Worm (Caenorhabditis elegans) whole organism, L2 larva: ENCODE measurements around the gene prmt-9.
A peak's percentile ranks its signal among the peaks of the same experiment; 100 is the strongest.
"Not testable (repeated sequence)": the region's sequence is repeated elsewhere in the genome, so short reads cannot be mapped to it uniquely, and the experiment has no call there.

Experiments used
- C34F6.9 ChIP-seq: fragments of 150-350 bp; optimal IDR thresholded peaks from 2 replicates; lab custom pipeline; 2014; ENCODE audit warnings: missing biosample characterization, missing genetic modification characterization
- F13H6.1 ChIP-seq: sonication (generic microtip); optimal IDR thresholded peaks from 2 replicates; lab custom pipeline; 2016; ENCODE audit warnings: missing genetic modification characterization, missing compliant biosample characterization
- R02D3.7 ChIP-seq: fragments of 150-350 bp; optimal IDR thresholded peaks from 2 replicates; lab custom pipeline; 2014; ENCODE audit warnings: missing biosample characterization, missing genetic modification characterization
- Y55F3AM.14 ChIP-seq: fragments of 200-800 bp; sonication (Bioruptor generic); optimal IDR thresholded peaks from 2 replicates; lab custom pipeline; 2018; ENCODE audit warnings: mild to moderate bottlenecking, missing genetic modification characterization, missing compliant biosample characterization
- ZK546.5 ChIP-seq: sonication (generic microtip); optimal IDR thresholded peaks from 2 replicates; lab custom pipeline; 2017; ENCODE audit warnings: missing biosample characterization, missing genetic modification characterization
- alr-1 ChIP-seq: fragments of 150-350 bp; optimal IDR thresholded peaks from 2 replicates; lab custom pipeline; 2014; ENCODE audit warnings: missing biosample characterization, missing genetic modification characterization
- aly-2 ChIP-seq: fragments of 150-350 bp; optimal IDR thresholded peaks from 2 replicates; lab custom pipeline; 2014; ENCODE audit warnings: missing biosample characterization, missing genetic modification characterization
- ama-1 ChIP-seq: fragments of 150-350 bp; optimal IDR thresholded peaks from 2 replicates; lab custom pipeline; 2018; ENCODE audit warnings: inconsistent platforms
- blmp-1 ChIP-seq: sonication (generic microtip); optimal IDR thresholded peaks from 2 replicates; lab custom pipeline; 2017; ENCODE audit warnings: missing genetic modification characterization, mild to moderate bottlenecking, missing compliant biosample characterization, antibody characterized with exemption, moderate library complexity; ENCODE audit not compliant: insufficient read depth
- ceh-16 ChIP-seq: fragments of 150-350 bp; optimal IDR thresholded peaks from 2 replicates; lab custom pipeline; 2014; ENCODE audit warnings: missing biosample characterization, missing genetic modification characterization
- ceh-82 ChIP-seq: fragments of 150-350 bp; optimal IDR thresholded peaks from 2 replicates; lab custom pipeline; 2014; ENCODE audit warnings: missing biosample characterization, missing genetic modification characterization
- crh-2 ChIP-seq: sonication (generic microtip); optimal IDR thresholded peaks from 2 replicates; lab custom pipeline; 2017; ENCODE audit warnings: missing biosample characterization, missing genetic modification characterization
- dmd-4 ChIP-seq: sonication (generic microtip); optimal IDR thresholded peaks from 2 replicates; lab custom pipeline; 2017; ENCODE audit warnings: missing biosample characterization, missing genetic modification characterization
- egl-27 ChIP-seq: sonication (generic microtip); optimal IDR thresholded peaks from 3 replicates; lab custom pipeline; 2017; ENCODE audit warnings: missing biosample characterization, missing genetic modification reagents, missing genetic modification characterization
- elt-1 ChIP-seq: fragments of 150-350 bp; optimal IDR thresholded peaks from 2 replicates; lab custom pipeline; 2014; ENCODE audit warnings: missing biosample characterization, missing genetic modification characterization
- fos-1 ChIP-seq: fragments of 150-350 bp; optimal IDR thresholded peaks from 2 replicates; lab custom pipeline; 2014; ENCODE audit warnings: missing biosample characterization, missing genetic modification characterization
- gmeb-1 ChIP-seq: fragments of 150-350 bp; optimal IDR thresholded peaks from 2 replicates; lab custom pipeline; 2014; ENCODE audit warnings: missing biosample characterization, missing genetic modification characterization
- lin-13 ChIP-seq: fragments of 150-350 bp; optimal IDR thresholded peaks from 2 replicates; lab custom pipeline; 2014; ENCODE audit warnings: missing biosample characterization, missing genetic modification reagents, missing genetic modification characterization
- lsy-2 ChIP-seq, 2 experiments: fragments of 150-350 bp in 1 of 2; sonication (generic microtip) in 1 of 2; optimal IDR thresholded peaks; 2 replicates each; lab custom pipeline; 2014 to 2017; ENCODE audit warnings: missing biosample characterization in 2 of 2, missing genetic modification characterization in 2 of 2
- mab-5 ChIP-seq: fragments of 150-350 bp; optimal IDR thresholded peaks from 2 replicates; lab custom pipeline; 2014; ENCODE audit warnings: missing biosample characterization, missing genetic modification characterization
- nhr-10 ChIP-seq: sonication (generic microtip); optimal IDR thresholded peaks from 2 replicates; lab custom pipeline; 2017; ENCODE audit warnings: missing biosample characterization, missing genetic modification characterization
- nhr-11 ChIP-seq: fragments of 150-350 bp; optimal IDR thresholded peaks from 2 replicates; lab custom pipeline; 2014; ENCODE audit warnings: missing biosample characterization, missing genetic modification characterization
- nhr-12 ChIP-seq: fragments of 150-350 bp; optimal IDR thresholded peaks from 2 replicates; lab custom pipeline; 2014; ENCODE audit warnings: missing biosample characterization, missing genetic modification characterization
- nhr-129 ChIP-seq: fragments of 150-350 bp; optimal IDR thresholded peaks from 2 replicates; lab custom pipeline; 2014; ENCODE audit warnings: missing biosample characterization, missing genetic modification characterization
- nhr-23 ChIP-seq: fragments of 150-350 bp; optimal IDR thresholded peaks from 2 replicates; lab custom pipeline; 2014; ENCODE audit warnings: missing biosample characterization, missing genetic modification reagents, missing genetic modification characterization
- nhr-25 ChIP-seq: fragments of 150-350 bp; sonication (generic microtip); optimal IDR thresholded peaks from 3 replicates; lab custom pipeline; 2014; ENCODE audit warnings: missing biosample characterization, missing genetic modification characterization
- nhr-6 ChIP-seq: fragments of 150-350 bp; optimal IDR thresholded peaks from 2 replicates; lab custom pipeline; 2014; ENCODE audit warnings: missing biosample characterization, missing genetic modification characterization
- peb-1 ChIP-seq: fragments of 150-350 bp; optimal IDR thresholded peaks from 2 replicates; lab custom pipeline; 2014; ENCODE audit warnings: missing biosample characterization, missing genetic modification characterization
- sem-4 ChIP-seq: fragments of 150-350 bp; optimal IDR thresholded peaks from 2 replicates; lab custom pipeline; 2014; ENCODE audit warnings: missing biosample characterization, missing genetic modification reagents, missing genetic modification characterization
- skn-1 ChIP-seq: sonication (generic microtip); optimal IDR thresholded peaks from 2 replicates; lab custom pipeline; 2017; ENCODE audit warnings: missing biosample characterization, missing genetic modification characterization
- sma-9 ChIP-seq, 2 experiments: fragments of 150-350 bp in 1 of 2; sonication (generic microtip) in 1 of 2; optimal IDR thresholded peaks; 2 replicates each; lab custom pipeline; 2014 to 2016; ENCODE audit warnings: missing genetic modification characterization in 2 of 2, mild to moderate bottlenecking in 1 of 2, missing biosample characterization in 1 of 2, missing compliant biosample characterization in 1 of 2, missing genetic modification reagents in 1 of 2, moderate library complexity in 1 of 2
- snpc-4 ChIP-seq: fragments of 150-350 bp; optimal IDR thresholded peaks from 2 replicates; lab custom pipeline; 2014; ENCODE audit warnings: missing biosample characterization, missing genetic modification characterization
- unc-39 ChIP-seq: fragments of 150-350 bp; optimal IDR thresholded peaks from 2 replicates; lab custom pipeline; 2014; ENCODE audit warnings: missing biosample characterization, missing genetic modification characterization
- unc-55 ChIP-seq: fragments of 150-350 bp; sonication (generic microtip); optimal IDR thresholded peaks from 3 replicates; lab custom pipeline; 2014; ENCODE audit warnings: missing biosample characterization, missing genetic modification reagents, missing genetic modification characterization
- unc-62 ChIP-seq: fragments of 150-350 bp; optimal IDR thresholded peaks from 2 replicates; lab custom pipeline; 2014; ENCODE audit warnings: missing biosample characterization, missing genetic modification reagents, missing genetic modification characterization
- zag-1 ChIP-seq: fragments of 150-350 bp; optimal IDR thresholded peaks from 2 replicates; lab custom pipeline; 2014; ENCODE audit warnings: missing biosample characterization, missing genetic modification characterization
- ztf-11 ChIP-seq: sonication (generic microtip); optimal IDR thresholded peaks from 2 replicates; lab custom pipeline; 2017; ENCODE audit warnings: missing biosample characterization, missing genetic modification characterization
- ztf-4 ChIP-seq: fragments of 150-350 bp; optimal IDR thresholded peaks from 2 replicates; lab custom pipeline; 2014; ENCODE audit warnings: missing biosample characterization, missing genetic modification characterization

Gene prmt-9

ce11 chrIV:12685827-12686226, 1.6 kb upstream of the prmt-9 start:
- TF ChIP-seq crh-2 (tag; lab: Kevin White, UChicago), result no peak
- no peak for TF ChIP-seq Y55F3AM.14
- no peak for TF ChIP-seq F13H6.1 (tag; lab: Kevin White, UChicago)
- TF ChIP-seq ztf-11, result no peak
- TF ChIP-seq C34F6.9 (tag; lab: Kevin White, UChicago), result no peak
- no peak for TF ChIP-seq nhr-12 (tag; lab: Kevin White, UChicago)
- no peak for TF ChIP-seq nhr-6
- TF ChIP-seq mab-5 (tag; lab: Kevin White, UChicago), result no peak
- TF ChIP-seq elt-1 (tag; lab: Kevin White, UChicago), result no peak
- no peak for TF ChIP-seq nhr-25 (tag; lab: Kevin White, UChicago)
- TF ChIP-seq alr-1 (tag; lab: Kevin White, UChicago), result no peak
- TF ChIP-seq ceh-16 (tag; lab: Kevin White, UChicago), result no peak
- TF ChIP-seq unc-39 (tag; lab: Kevin White, UChicago), result no peak
- no peak for TF ChIP-seq blmp-1 (tag; lab: Kevin White, UChicago)
- TF ChIP-seq ZK546.5 (tag; lab: Kevin White, UChicago), result no peak

ce11 chrIV:12684826-12685594, 832 bp upstream of the prmt-9 start:
- no peak for TF ChIP-seq sem-4 (tag; lab: Kevin White, UChicago)
- no peak for TF ChIP-seq crh-2 (tag; lab: Kevin White, UChicago)
- TF ChIP-seq zag-1, result no peak
- TF ChIP-seq ZK546.5 (tag; lab: Kevin White, UChicago), result no peak
- no peak for TF ChIP-seq unc-55
- no peak for TF ChIP-seq fos-1 (tag; lab: Kevin White, UChicago)

- not testable (repeated sequence) for TF ChIP-seq sem-4 (tag; lab: Kevin White, UChicago); nhr-11 (tag; lab: Kevin White, UChicago); lsy-2 (tag; optimal IDR thresholded peaks at IDR 0.05; lab: Kevin White, UChicago)
Observed at ce11 chrIV:12677137-12677536, 7.0 kb downstream of the prmt-9 start, which contains the start of gene T23B5.6. TSS of gene T23B5.6 (minus strand) at chrIV:12677237.

- no peak for TF ChIP-seq unc-62 (GFP tag; lab: Kevin White, UChicago)
- no peak for TF ChIP-seq dmd-4 (tag; lab: Kevin White, UChicago)
- no peak for TF ChIP-seq zag-1
- TF ChIP-seq blmp-1 (tag; lab: Kevin White, UChicago), result no peak
- TF ChIP-seq ZK546.5 (tag; lab: Kevin White, UChicago), result no peak
- TF ChIP-seq snpc-4, result no peak
Observed at ce11 chrIV:12674700-12675099, 9.5 kb downstream of the prmt-9 start, which contains the start of gene T23B5.4. TSS of gene T23B5.4 (plus strand) at chrIV:12675000.

ce11 chrIV:12653094-12653493, 31.1 kb downstream of the prmt-9 start, which contains the start of the genes wdfy-3 and C26H9A.4:
TSS of gene wdfy-3 (plus strand) at chrIV:12653401.
TSS of gene C26H9A.4 (plus strand) at chrIV:12653410.
- TF ChIP-seq blmp-1 (tag; lab: Kevin White, UChicago), result no peak
- TF ChIP-seq unc-55, result peak; percentile 25
- no peak for TF ChIP-seq nhr-129 (tag; lab: Kevin White, UChicago)
- TF ChIP-seq C34F6.9 (tag; lab: Kevin White, UChicago), result peak; percentile 18
- no peak for TF ChIP-seq egl-27 (tag; lab: Kevin White, UChicago)
- no peak for TF ChIP-seq gmeb-1 (tag; lab: Kevin White, UChicago)

ce11 chrIV:12651570-12651969, 32.6 kb downstream of the prmt-9 start:
- TF ChIP-seq lsy-2 (tag; optimal IDR thresholded peaks at IDR 0.05; lab: Kevin White, UChicago) (peak; percentile 55 to 73), nhr-11 (tag; lab: Kevin White, UChicago) (no peak), peb-1 (tag; lab: Kevin White, UChicago) (no peak), ama-1 (lab: Kevin White, UChicago) (no peak), Y55F3AM.14 (no peak), snpc-4 (no peak), lin-13 (GFP tag; lab: Kevin White, UChicago) (peak; percentile 49), nhr-23 (tag; lab: Kevin White, UChicago) (no peak), ztf-4 (tag; lab: Kevin White, UChicago) (no peak), R02D3.7 (tag; lab: Kevin White, UChicago) (no peak), unc-55 (peak; percentile 97), gmeb-1 (tag; lab: Kevin White, UChicago) (no peak), F13H6.1 (tag; lab: Kevin White, UChicago) (peak; percentile 25), unc-62 (GFP tag; lab: Kevin White, UChicago) (no peak), zag-1 (peak; percentile 69), crh-2 (tag; lab: Kevin White, UChicago) (peak; percentile 69), skn-1 (no peak), C34F6.9 (tag; lab: Kevin White, UChicago) (peak; percentile 94), ceh-16 (tag; lab: Kevin White, UChicago) (no peak), elt-1 (tag; lab: Kevin White, UChicago) (no peak), nhr-10 (tag; lab: Kevin White, UChicago) (no peak), nhr-6 (peak; percentile 57), sma-9 (GFP tag; optimal IDR thresholded peaks at IDR 0.05; lab: Kevin White, UChicago) (peak; percentile 76), sma-9 (tag; optimal IDR thresholded peaks at IDR 0.05; lab: Kevin White, UChicago) (no peak), ceh-82 (no peak), aly-2 (no peak), unc-39 (tag; lab: Kevin White, UChicago) (no peak), mab-5 (tag; lab: Kevin White, UChicago) (no peak), ZK546.5 (tag; lab: Kevin White, UChicago) (no peak)
